Fruit fly (Drosophila melanogaster): ENCODE results near the gene CG6083.

DNA sequence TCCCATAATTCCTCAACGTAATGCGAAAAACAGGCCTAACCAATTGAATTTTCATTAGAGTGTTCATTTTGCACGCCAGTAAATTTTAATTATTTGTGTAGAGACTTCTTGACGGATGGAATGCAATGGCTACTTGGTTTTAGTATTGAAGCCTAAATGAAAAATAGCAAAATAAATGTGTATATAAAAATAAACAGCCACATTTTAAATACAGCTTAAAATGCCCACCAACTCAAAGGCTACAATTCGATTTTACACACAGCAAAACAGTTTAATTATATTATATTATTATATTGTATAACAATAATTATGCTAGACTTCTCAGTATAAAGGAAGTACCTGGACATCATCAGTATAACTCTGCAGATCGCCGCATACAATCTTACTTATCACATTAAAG, 1.6 kb downstream of the CG6083 start, which contains the start of gene Akr1B:
- no peak for TF ChIP-seq Ets98B (GFP tag; IDR thresholded peaks at IDR 0.05)
- TF ChIP-seq CG34367 (tag; optimal IDR thresholded peaks at IDR 0.05): no peak
- no peak for TF ChIP-seq CG14655 (GFP tag; optimal IDR thresholded peaks at IDR 0.05)
- TF ChIP-seq Pif1B (GFP tag; optimal IDR thresholded peaks at IDR 0.05): no peak
- TF ChIP-seq D1 (tag; optimal IDR thresholded peaks at IDR 0.05): no peak
- TF ChIP-seq CG12605 (GFP tag; IDR thresholded peaks at IDR 0.05): no peak

All from whole organism, pupa.